Worm (Caenorhabditis elegans): Measurements from ENCODE around the gene T01B7.13.

- TF ChIP-seq attf-3 (GFP tag; conservative IDR thresholded peaks at IDR 0.05): no peak
- TF ChIP-seq nhr-120 (GFP tag; IDR thresholded peaks at IDR 0.05): no peak
- no peak for TF ChIP-seq unc-130 (GFP tag; optimal IDR thresholded peaks at IDR 0.05)
- TF ChIP-seq Y79H2A.3 (GFP tag; conservative IDR thresholded peaks at IDR 0.05): no peak
- TF ChIP-seq bed-2 (GFP tag; IDR thresholded peaks at IDR 0.05): no peak
- TF ChIP-seq mel-28 (tag; optimal IDR thresholded peaks at IDR 0.05; ENCODE audit: borderline replicate concordance): no peak
- no peak for TF ChIP-seq F22D6.2 (tag; optimal IDR thresholded peaks at IDR 0.05)
- TF ChIP-seq repo-1 (tag; optimal IDR thresholded peaks at IDR 0.05): no peak
- no peak for TF ChIP-seq efl-1 (GFP tag; optimal IDR thresholded peaks at IDR 0.05)
- TF ChIP-seq unc-62 (GFP tag; optimal IDR thresholded peaks at IDR 0.05): no peak
- TF ChIP-seq aptf-3 (GFP tag; IDR thresholded peaks at IDR 0.05): no peak
- TF ChIP-seq athp-1 (tag; optimal IDR thresholded peaks at IDR 0.05): no peak
These were observed 14.1 kb upstream of the T01B7.13 start for ce11 chrII:8701059-8701458.

All from whole organism, young adult.